Worm (Caenorhabditis elegans) whole organism, L2 larva: ENCODE measurements around the gene C06E2.1.

ENCODE experiments used
- aly-2 ChIP-seq: fragments of 150-350 bp; optimal IDR thresholded peaks from 2 replicates; lab custom pipeline; 2014; ENCODE audit warnings: missing biosample characterization, missing genetic modification characterization
- ama-1 ChIP-seq: fragments of 150-350 bp; optimal IDR thresholded peaks from 2 replicates; lab custom pipeline; 2018; ENCODE audit warnings: inconsistent platforms
- blmp-1 ChIP-seq: sonication (generic microtip); optimal IDR thresholded peaks from 2 replicates; lab custom pipeline; 2017; ENCODE audit warnings: missing genetic modification characterization, mild to moderate bottlenecking, missing compliant biosample characterization, antibody characterized with exemption, moderate library complexity; ENCODE audit not compliant: insufficient read depth
- lsy-2 ChIP-seq, 2 experiments: fragments of 150-350 bp in 1 of 2; sonication (generic microtip) in 1 of 2; optimal IDR thresholded peaks; 2 replicates each; lab custom pipeline; 2014 to 2017; ENCODE audit warnings: missing biosample characterization in 2 of 2, missing genetic modification characterization in 2 of 2
- mab-5 ChIP-seq: fragments of 150-350 bp; optimal IDR thresholded peaks from 2 replicates; lab custom pipeline; 2014; ENCODE audit warnings: missing biosample characterization, missing genetic modification characterization
- mdl-1 ChIP-seq, 2 experiments: fragments of 150-350 bp in 1 of 2; sonication (generic microtip) in 1 of 2; optimal IDR thresholded peaks; 2 replicates each; lab custom pipeline; 2017; ENCODE audit warnings: missing biosample characterization in 2 of 2, missing genetic modification characterization in 2 of 2
- nhr-129 ChIP-seq: fragments of 150-350 bp; optimal IDR thresholded peaks from 2 replicates; lab custom pipeline; 2014; ENCODE audit warnings: missing biosample characterization, missing genetic modification characterization
- nhr-237 ChIP-seq: fragments of 150-350 bp; optimal IDR thresholded peaks from 2 replicates; lab custom pipeline; 2014; ENCODE audit warnings: missing biosample characterization, missing genetic modification characterization
- snpc-4 ChIP-seq: fragments of 150-350 bp; optimal IDR thresholded peaks from 2 replicates; lab custom pipeline; 2014; ENCODE audit warnings: missing biosample characterization, missing genetic modification characterization
- ztf-11 ChIP-seq: sonication (generic microtip); optimal IDR thresholded peaks from 2 replicates; lab custom pipeline; 2017; ENCODE audit warnings: missing biosample characterization, missing genetic modification characterization

ce11 chrX:8860958-8861357 lies 13.7 kb downstream of the C06E2.1 start, which contains the start of gene C06E2.9:
- TF ChIP-seq ama-1 (no peak), blmp-1 (no peak), nhr-237 (tag; lab: Kevin White, UChicago) (no peak), aly-2 (no peak), mab-5 (tag; lab: Kevin White, UChicago) (no peak), lsy-2 (tag; optimal IDR thresholded peaks at IDR 0.05; lab: Kevin White, UChicago) (no peak), nhr-129 (tag; lab: Kevin White, UChicago) (no peak), snpc-4 (no peak), ztf-11 (tag; lab: Kevin White, UChicago) (no peak), mdl-1 (tag; optimal IDR thresholded peaks at IDR 0.05; lab: Kevin White, UChicago) (no peak)
